Fruit fly (Drosophila melanogaster) whole organism, embryonic: ENCODE results near the gene Art4.

Experiments used
- Adf1 ChIP-seq: fragments of 200-800 bp; sonication (Bioruptor generic); IDR thresholded peaks from 2 replicates; pipeline ENCODE4 v1.3.6; 2022; ENCODE audit warnings: missing biosample characterization, missing genetic modification characterization
- Atf6 ChIP-seq: fragments of 200-800 bp; sonication (Bioruptor generic); IDR thresholded peaks from 2 replicates; pipeline ENCODE4 v1.3.6; 2022; ENCODE audit warnings: missing biosample characterization, missing genetic modification characterization
- B-H1 ChIP-seq: fragments of 200-800 bp; sonication (Bioruptor generic); IDR thresholded peaks from 3 replicates; pipeline ENCODE4 v1.3.6; 2022; ENCODE audit warnings: missing biosample characterization, missing genetic modification characterization
- Bteb2 ChIP-seq: fragments of 200-800 bp; sonication (Bioruptor generic); optimal IDR thresholded peaks from 2 replicates; lab custom pipeline; 2016; ENCODE audit warnings: missing biosample characterization, missing genetic modification characterization
- CG10565 ChIP-seq: fragments of 200-800 bp; sonication (Bioruptor generic); optimal IDR thresholded peaks from 3 replicates; lab custom pipeline; 2016; ENCODE audit warnings: missing biosample characterization, mild to moderate bottlenecking, missing genetic modification characterization
- CG11504 ChIP-seq: fragments of 200-800 bp; sonication (Bioruptor generic); optimal IDR thresholded peaks from 3 replicates; lab custom pipeline; 2019; ENCODE audit warnings: missing biosample characterization, mild to moderate bottlenecking, missing genetic modification characterization, moderate library complexity
- CG12659 ChIP-seq: fragments of 200-800 bp; sonication (Bioruptor generic); optimal IDR thresholded peaks from 3 replicates; lab custom pipeline; 2017; ENCODE audit warnings: mild to moderate bottlenecking, missing biosample characterization, missing genetic modification reagents, missing genetic modification characterization
- CG13123 ChIP-seq: fragments of 200-800 bp; sonication (Bioruptor generic); optimal IDR thresholded peaks from 2 replicates; lab custom pipeline; 2016; ENCODE audit warnings: missing biosample characterization, missing genetic modification characterization
- CG13624 ChIP-seq: fragments of 200-800 bp; sonication (Bioruptor generic); optimal IDR thresholded peaks from 2 replicates; lab custom pipeline; 2016; ENCODE audit warnings: missing biosample characterization, missing genetic modification characterization
- CG14860 ChIP-seq: fragments of 200-800 bp; sonication (Bioruptor generic); IDR thresholded peaks from 3 replicates; pipeline ENCODE4 v1.3.6; 2022; ENCODE audit warnings: missing biosample characterization, missing genetic modification characterization; ENCODE audit not compliant: partially characterized antibody
- CG14965 ChIP-seq: fragments of 200-800 bp; sonication (Bioruptor generic); optimal IDR thresholded peaks from 2 replicates; lab custom pipeline; 2016; ENCODE audit warnings: missing biosample characterization, missing genetic modification characterization, borderline replicate concordance
- CG1603 ChIP-seq: fragments of 200-800 bp; sonication (Bioruptor generic); optimal IDR thresholded peaks from 2 replicates; lab custom pipeline; 2019; ENCODE audit warnings: missing biosample characterization, mild to moderate bottlenecking, missing genetic modification characterization, moderate library complexity
- CG18599 ChIP-seq: fragments of 200-800 bp; sonication (Bioruptor generic); optimal IDR thresholded peaks from 3 replicates; lab custom pipeline; 2017; ENCODE audit warnings: missing biosample characterization, missing genetic modification characterization, mild to moderate bottlenecking, moderate library complexity, missing genetic modification reagents
- CG30020 ChIP-seq: fragments of 200-800 bp; optimal IDR thresholded peaks from 2 replicates; lab custom pipeline; 2019; ENCODE audit warnings: missing biosample characterization, mild to moderate bottlenecking, missing genetic modification characterization, moderate library complexity
- CG3838 ChIP-seq: fragments of 200-800 bp; sonication (Bioruptor generic); optimal IDR thresholded peaks from 3 replicates; lab custom pipeline; 2016; ENCODE audit warnings: missing biosample characterization, missing genetic modification characterization
- CG4820 ChIP-seq: fragments of 200-800 bp; sonication (Bioruptor generic); optimal IDR thresholded peaks from 3 replicates; lab custom pipeline; 2016; ENCODE audit warnings: missing biosample characterization, missing genetic modification characterization
- CG6254 ChIP-seq: fragments of 200-800 bp; sonication (Bioruptor generic); optimal IDR thresholded peaks from 3 replicates; lab custom pipeline; 2017; ENCODE audit warnings: mild to moderate bottlenecking, missing biosample characterization, missing genetic modification reagents, missing genetic modification characterization
- CG8290 ChIP-seq, 3 experiments: fragments of 200-800 bp; sonication (Bioruptor generic); optimal IDR thresholded peaks; 2 replicates each; lab custom pipeline; 2016 to 2019; ENCODE audit warnings: missing biosample characterization in 3 of 3, missing genetic modification characterization in 3 of 3, mild to moderate bottlenecking in 2 of 3, moderate library complexity in 1 of 3
- CG9797 ChIP-seq: fragments of 200-800 bp; sonication (Bioruptor generic); optimal IDR thresholded peaks from 3 replicates; lab custom pipeline; 2018; ENCODE audit warnings: missing biosample characterization, mild to moderate bottlenecking, missing genetic modification characterization
- CG9817 ChIP-seq: fragments of 200-800 bp; sonication (Bioruptor generic); optimal IDR thresholded peaks from 2 replicates; lab custom pipeline; 2018; ENCODE audit warnings: missing biosample characterization, mild to moderate bottlenecking, missing genetic modification characterization, moderate library complexity
- CG9876 ChIP-seq: fragments of 200-800 bp; sonication (Bioruptor generic); optimal IDR thresholded peaks from 2 replicates; lab custom pipeline; 2016; ENCODE audit warnings: missing biosample characterization, missing genetic modification characterization
- Dfd ChIP-seq, 2 experiments: fragments of >200 bp; optimal IDR thresholded peaks; 2 replicates each; lab custom pipeline; 2017; ENCODE audit warnings: missing biosample characterization in 2 of 2, missing genetic modification characterization in 2 of 2
- Eip74EF ChIP-seq, 2 experiments: fragments of 200-800 bp in 1 of 2; fragments of >200 bp in 1 of 2; sonication (Bioruptor generic) in 1 of 2; optimal IDR thresholded peaks; 2 replicates each; lab custom pipeline; 2017 to 2019; ENCODE audit warnings: missing biosample characterization in 2 of 2, missing genetic modification characterization in 2 of 2, mild to moderate bottlenecking in 1 of 2, moderate library complexity in 1 of 2
- Fer2 ChIP-seq: fragments of 200-800 bp; sonication (Bioruptor generic); optimal IDR thresholded peaks from 2 replicates; lab custom pipeline; 2018; ENCODE audit warnings: missing biosample characterization, mild to moderate bottlenecking, missing genetic modification characterization, moderate library complexity
- HHEX ChIP-seq: fragments of 200-800 bp; sonication (Bioruptor generic); optimal IDR thresholded peaks from 3 replicates; lab custom pipeline; 2017; ENCODE audit warnings: missing biosample characterization, mild to moderate bottlenecking, missing genetic modification characterization, missing genetic modification reagents
- Lim3 ChIP-seq: fragments of 200-800 bp; sonication (Bioruptor generic); IDR thresholded peaks from 2 replicates; pipeline ENCODE4 v1.3.6; 2022; ENCODE audit warnings: missing biosample characterization, missing genetic modification characterization
- Lpt ChIP-seq: fragments of >200 bp; optimal IDR thresholded peaks from 2 replicates; lab custom pipeline; 2018; ENCODE audit warnings: missing biosample characterization, missing genetic modification characterization
- MTF-1 ChIP-seq: fragments of 200-800 bp; sonication (Bioruptor generic); optimal IDR thresholded peaks from 2 replicates; lab custom pipeline; 2018; ENCODE audit warnings: missing biosample characterization, mild to moderate bottlenecking, missing genetic modification characterization, borderline replicate concordance
- Meics ChIP-seq: fragments of 200-800 bp; sonication (Bioruptor generic); optimal IDR thresholded peaks from 2 replicates; lab custom pipeline; 2017; ENCODE audit warnings: missing biosample characterization, mild to moderate bottlenecking, missing genetic modification characterization
- NC2β ChIP-seq: fragments of 200-800 bp; sonication (Bioruptor generic); optimal IDR thresholded peaks from 2 replicates; lab custom pipeline; 2016; ENCODE audit warnings: missing biosample characterization, missing genetic modification characterization
- Nf-YB ChIP-seq: fragments of 200-800 bp; sonication (Bioruptor generic); optimal IDR thresholded peaks from 3 replicates; lab custom pipeline; 2019; ENCODE audit warnings: missing biosample characterization, mild to moderate bottlenecking, missing genetic modification characterization, moderate library complexity
- Side ChIP-seq: fragments of 200-800 bp; sonication (Bioruptor generic); optimal IDR thresholded peaks from 2 replicates; lab custom pipeline; 2016; ENCODE audit warnings: missing biosample characterization, missing genetic modification characterization
- Trl ChIP-seq, 3 experiments: fragments of >200 bp in 2 of 3; fragments of 200-800 bp in 1 of 3; sonication (Bioruptor generic) in 1 of 3; optimal IDR thresholded peaks; 2 replicates in 1 of 3; 3 replicates in 2 of 3; lab custom pipeline; 2016 to 2017; ENCODE audit warnings: missing biosample characterization in 1 of 3, missing genetic modification characterization in 1 of 3
- YL-1 ChIP-seq: fragments of 200-800 bp; sonication (Bioruptor generic); optimal IDR thresholded peaks from 3 replicates; lab custom pipeline; 2017; ENCODE audit warnings: missing biosample characterization, mild to moderate bottlenecking, missing genetic modification characterization
- ab ChIP-seq: fragments of 200-800 bp; sonication (Bioruptor generic); optimal IDR thresholded peaks from 2 replicates; lab custom pipeline; 2016; ENCODE audit warnings: missing biosample characterization, missing genetic modification characterization
- bigmax ChIP-seq: fragments of 200-800 bp; sonication (Bioruptor generic); optimal IDR thresholded peaks from 2 replicates; lab custom pipeline; 2018; ENCODE audit warnings: missing biosample characterization, mild to moderate bottlenecking, missing genetic modification characterization
- dan ChIP-seq: fragments of 200-800 bp; sonication (Bioruptor generic); IDR thresholded peaks from 2 replicates; pipeline ENCODE4 v1.3.6; 2022; ENCODE audit warnings: missing biosample characterization, missing genetic modification characterization
- dm ChIP-seq: fragments of 200-800 bp; sonication (Bioruptor generic); optimal IDR thresholded peaks from 3 replicates; lab custom pipeline; 2016; ENCODE audit warnings: missing biosample characterization, missing genetic modification characterization
- ems ChIP-seq: fragments of 200-800 bp; sonication (Bioruptor generic); optimal IDR thresholded peaks from 3 replicates; lab custom pipeline; 2016; ENCODE audit warnings: missing biosample characterization, missing genetic modification characterization
- ewg ChIP-seq: fragments of 200-800 bp; sonication (Bioruptor generic); optimal IDR thresholded peaks from 3 replicates; lab custom pipeline; 2017; ENCODE audit warnings: mild to moderate bottlenecking, missing biosample characterization, missing genetic modification reagents, missing genetic modification characterization
- fd3F ChIP-seq: fragments of 200-800 bp; sonication (Bioruptor generic); optimal IDR thresholded peaks from 2 replicates; lab custom pipeline; 2018; ENCODE audit warnings: missing biosample characterization, mild to moderate bottlenecking, missing genetic modification characterization, moderate library complexity
- lilli ChIP-seq: fragments of 200-800 bp; sonication (Bioruptor generic); optimal IDR thresholded peaks from 3 replicates; lab custom pipeline; 2016; ENCODE audit warnings: missing biosample characterization, missing genetic modification characterization
- nom ChIP-seq: fragments of 200-800 bp; sonication (Bioruptor generic); optimal IDR thresholded peaks from 2 replicates; lab custom pipeline; 2017; ENCODE audit warnings: missing biosample characterization, missing genetic modification characterization, mild to moderate bottlenecking, moderate library complexity, missing genetic modification reagents
- odd ChIP-seq: fragments of 200-800 bp; sonication (Bioruptor generic); optimal IDR thresholded peaks from 2 replicates; lab custom pipeline; 2017; ENCODE audit warnings: missing biosample characterization, mild to moderate bottlenecking, missing genetic modification characterization
- pnt ChIP-seq: fragments of 200-800 bp; sonication (Bioruptor generic); optimal IDR thresholded peaks from 3 replicates; lab custom pipeline; 2016; ENCODE audit warnings: missing biosample characterization, missing genetic modification characterization
- shn ChIP-seq: fragments of 200-800 bp; sonication (Bioruptor generic); optimal IDR thresholded peaks from 3 replicates; lab custom pipeline; 2016; ENCODE audit warnings: missing biosample characterization, missing genetic modification characterization
- slbo ChIP-seq: fragments of 200-800 bp; sonication (Bioruptor generic); IDR thresholded peaks from 2 replicates; pipeline ENCODE4 v1.3.6; 2022; ENCODE audit warnings: missing biosample characterization, missing genetic modification characterization
- tgo ChIP-seq: fragments of 200-800 bp; sonication (Bioruptor generic); IDR thresholded peaks from 3 replicates; pipeline ENCODE4 v1.3.6; 2022; ENCODE audit warnings: missing biosample characterization, missing genetic modification characterization
- zf30C ChIP-seq: fragments of 200-800 bp; sonication (Bioruptor generic); optimal IDR thresholded peaks from 3 replicates; lab custom pipeline; 2018; ENCODE audit warnings: missing biosample characterization, mild to moderate bottlenecking, missing genetic modification characterization

Gene Art4

DNA sequence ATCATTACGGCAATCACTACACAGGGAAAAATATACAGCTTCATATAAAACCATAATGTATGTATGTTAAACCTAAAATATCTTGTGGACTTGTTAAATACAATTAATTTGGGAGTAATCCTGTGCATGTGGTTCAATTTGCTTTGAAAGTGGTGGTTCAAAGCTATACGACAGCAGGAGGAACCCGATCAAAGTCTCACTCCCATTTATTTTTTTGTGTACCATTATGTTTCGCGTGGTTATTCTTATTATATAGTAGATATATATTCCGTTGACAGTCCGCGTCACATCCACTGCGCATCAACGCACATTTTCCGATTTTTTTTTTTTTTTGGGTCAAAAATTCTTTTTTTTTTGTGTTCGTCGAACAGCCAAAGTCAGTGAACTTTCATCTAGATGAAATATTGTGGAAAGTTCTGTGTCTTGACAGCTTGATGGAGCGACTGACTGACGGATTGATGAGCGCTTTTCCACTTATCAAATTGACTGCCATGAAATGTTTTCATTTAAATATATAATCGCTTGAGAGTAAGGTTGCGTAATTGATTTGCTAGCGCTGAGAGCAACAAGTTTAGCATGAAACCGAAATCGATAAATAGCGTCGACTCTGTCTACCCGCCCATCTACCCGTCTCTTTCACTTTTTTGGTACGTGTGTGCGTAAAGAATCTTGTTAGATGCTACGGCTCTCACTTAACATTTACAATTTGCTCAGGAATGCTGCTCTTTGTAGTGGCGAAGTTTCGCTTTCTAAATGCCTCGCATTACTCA lies 47.3 kb upstream of the Art4 start (continued):
- TF ChIP-seq Side (GFP tag; lab: Kevin White, UChicago), result no peak
- TF ChIP-seq CG13624, result no peak
- TF ChIP-seq CG10565, result no peak
- no peak for TF ChIP-seq CG6254 (GFP tag; lab: Kevin White, UChicago)
- no peak for TF ChIP-seq CG4820
- no peak for TF ChIP-seq dan (GFP tag; lab: Robert Waterston, UW)
- TF ChIP-seq CG9797, result no peak
- no peak for TF ChIP-seq Nf-YB (GFP tag; lab: Kevin White, UChicago)
- no peak for TF ChIP-seq MTF-1 (GFP tag; lab: Kevin White, UChicago)
- TF ChIP-seq Bteb2 (GFP tag; lab: Kevin White, UChicago), result no peak
- TF ChIP-seq Fer2, result no peak
- TF ChIP-seq Lim3 (GFP tag; lab: Robert Waterston, UW), result no peak
- no peak for TF ChIP-seq CG14965
- TF ChIP-seq bigmax (GFP tag; lab: Kevin White, UChicago), result no peak
- TF ChIP-seq slbo (GFP tag; lab: Robert Waterston, UW), result no peak
- no peak for TF ChIP-seq B-H1 (GFP tag; lab: Robert Waterston, UW)
- no peak for TF ChIP-seq CG14860 (GFP tag; lab: Robert Waterston, UW)
- no peak for TF ChIP-seq YL-1 (GFP tag; lab: Kevin White, UChicago)
- TF ChIP-seq Dfd (GFP tag; optimal IDR thresholded peaks at IDR 0.05; lab: Kevin White, UChicago), result no peak
- TF ChIP-seq nom, result no peak
- no peak for TF ChIP-seq Atf6 (GFP tag; lab: Robert Waterston, UW)
- no peak for TF ChIP-seq HHEX (GFP tag; lab: Kevin White, UChicago)
- TF ChIP-seq CG13123, result no peak
- no peak for TF ChIP-seq CG8290 (GFP tag; optimal IDR thresholded peaks at IDR 0.05; lab: Kevin White, UChicago)
- peak in 1 of 2 experiments; percentile 11 for TF ChIP-seq CG8290 (tag; optimal IDR thresholded peaks at IDR 0.05; lab: Kevin White, UChicago)
- no peak for TF ChIP-seq fd3F
- no peak for TF ChIP-seq odd
- TF ChIP-seq ems (GFP tag; lab: Kevin White, UChicago), result no peak
- TF ChIP-seq Meics, result no peak
- no peak for TF ChIP-seq CG9876 (GFP tag; lab: Kevin White, UChicago)
- TF ChIP-seq CG9817 (tag; lab: Kevin White, UChicago), result no peak
- TF ChIP-seq CG30020, result no peak
- TF ChIP-seq Eip74EF (GFP tag; optimal IDR thresholded peaks at IDR 0.05; lab: Kevin White, UChicago), result no peak
- TF ChIP-seq CG3838 (GFP tag; lab: Kevin White, UChicago), result no peak
- TF ChIP-seq ewg (GFP tag; lab: Kevin White, UChicago), result no peak
- peak; percentile 11 for TF ChIP-seq CG12659 (GFP tag; lab: Kevin White, UChicago)
- no peak for TF ChIP-seq dm (GFP tag; lab: Kevin White, UChicago)
- TF ChIP-seq CG11504, result peak; percentile 30
- no peak for TF ChIP-seq ab (GFP tag; lab: Kevin White, UChicago)
- no peak for TF ChIP-seq shn (GFP tag; lab: Kevin White, UChicago)
- TF ChIP-seq tgo (GFP tag; lab: Robert Waterston, UW), result no peak
- no peak for TF ChIP-seq pnt (GFP tag; lab: Kevin White, UChicago)
- no peak for TF ChIP-seq NC2β
- peak; percentile 22 for TF ChIP-seq CG18599 (GFP tag; lab: Kevin White, UChicago)
- peak; percentile 30 for TF ChIP-seq CG1603 (tag; lab: Kevin White, UChicago)
- no peak for TF ChIP-seq Adf1 (GFP tag; lab: Robert Waterston, UW)
- TF ChIP-seq lilli, result no peak
- no peak for TF ChIP-seq Lpt (GFP tag; lab: Kevin White, UChicago)
- no peak for TF ChIP-seq zf30C (GFP tag; lab: Kevin White, UChicago)
- TF ChIP-seq Trl (optimal IDR thresholded peaks at IDR 0.05; lab: Kevin White, UChicago), result no peak
- TF ChIP-seq Trl (GFP tag; optimal IDR thresholded peaks at IDR 0.05; lab: Kevin White, UChicago), result no peak
